Fruit fly (Drosophila melanogaster) whole organism, prepupa: ENCODE results near the gene CG13992.

ENCODE experiments used
- CG11762 ChIP-seq: fragments of 200-800 bp; sonication (Bioruptor generic); optimal IDR thresholded peaks from 3 replicates; lab custom pipeline; 2016; ENCODE audit warnings: missing biosample characterization, missing genetic modification characterization; ENCODE audit not compliant: insufficient read depth
- CG15336 ChIP-seq: fragments of 200-800 bp; sonication (Bioruptor generic); IDR thresholded peaks from 2 replicates; pipeline ENCODE4 v1.3.6; 2022; ENCODE audit warnings: missing biosample characterization, missing genetic modification characterization
- CG1621 ChIP-seq: fragments of 200-800 bp; sonication (Bioruptor generic); optimal IDR thresholded peaks from 3 replicates; lab custom pipeline; 2018; ENCODE audit warnings: missing biosample characterization, mild to moderate bottlenecking, missing genetic modification characterization
- CG32006 ChIP-seq: fragments of 200-800 bp; sonication (Bioruptor generic); optimal IDR thresholded peaks from 3 replicates; lab custom pipeline; 2017; ENCODE audit warnings: missing biosample characterization, mild to moderate bottlenecking, missing genetic modification characterization
- CG34406 ChIP-seq: fragments of 200-800 bp; sonication (Bioruptor generic); optimal IDR thresholded peaks from 3 replicates; lab custom pipeline; 2016; ENCODE audit warnings: missing biosample characterization, missing genetic modification characterization
- CG4318 ChIP-seq: fragments of 200-800 bp; sonication (Bioruptor generic); optimal IDR thresholded peaks from 3 replicates; lab custom pipeline; 2017; ENCODE audit warnings: missing biosample characterization, mild to moderate bottlenecking, missing genetic modification characterization
- CG6808 ChIP-seq: fragments of 200-800 bp; sonication (Bioruptor generic); optimal IDR thresholded peaks from 3 replicates; lab custom pipeline; 2017; ENCODE audit warnings: missing biosample characterization, missing genetic modification characterization, mild to moderate bottlenecking, moderate library complexity, missing genetic modification reagents
- CG6854 ChIP-seq: fragments of 200-800 bp; sonication (Bioruptor generic); optimal IDR thresholded peaks from 2 replicates; lab custom pipeline; 2017; ENCODE audit warnings: missing biosample characterization, mild to moderate bottlenecking, missing genetic modification characterization
- CG8319 ChIP-seq: fragments of 200-800 bp; sonication (Bioruptor generic); optimal IDR thresholded peaks from 3 replicates; lab custom pipeline; 2016; ENCODE audit warnings: missing biosample characterization, missing genetic modification characterization
- CG9139 ChIP-seq: fragments of 200-800 bp; sonication (Bioruptor generic); optimal IDR thresholded peaks from 3 replicates; lab custom pipeline; 2017; ENCODE audit warnings: missing biosample characterization, mild to moderate bottlenecking, missing genetic modification characterization
- Eip78C ChIP-seq: fragments of 200-800 bp; sonication (Bioruptor generic); peaks from one replicate; lab custom pipeline; 2016; ENCODE audit warnings: missing biosample characterization, missing genetic modification characterization
- Eip93F ChIP-seq: fragments of 200-800 bp; sonication (Bioruptor generic); optimal IDR thresholded peaks from 2 replicates; lab custom pipeline; 2016; ENCODE audit warnings: missing biosample characterization, mild to moderate bottlenecking, missing genetic modification characterization
- Hr4 ChIP-seq: fragments of 200-800 bp; sonication (Bioruptor generic); optimal IDR thresholded peaks from 3 replicates; lab custom pipeline; 2016; ENCODE audit warnings: missing biosample characterization, missing genetic modification characterization
- Lpt ChIP-seq: fragments of 200-800 bp; sonication (Bioruptor generic); optimal IDR thresholded peaks from 3 replicates; lab custom pipeline; 2016; ENCODE audit warnings: missing biosample characterization, missing genetic modification characterization
- Met ChIP-seq: fragments of 200-800 bp; sonication (Bioruptor generic); optimal IDR thresholded peaks from 3 replicates; lab custom pipeline; 2016; ENCODE audit warnings: missing biosample characterization, missing genetic modification characterization
- Smox ChIP-seq: fragments of 200-800 bp; sonication (Bioruptor generic); optimal IDR thresholded peaks from 3 replicates; lab custom pipeline; 2016; ENCODE audit warnings: missing biosample characterization, missing genetic modification characterization
- Sox102F ChIP-seq: fragments of 200-800 bp; sonication (Bioruptor generic); optimal IDR thresholded peaks from 2 replicates; lab custom pipeline; 2016; ENCODE audit warnings: missing biosample characterization, mild to moderate bottlenecking, missing genetic modification characterization
- Sox14 ChIP-seq: fragments of 200-800 bp; sonication (Bioruptor generic); optimal IDR thresholded peaks from 3 replicates; lab custom pipeline; 2016; ENCODE audit warnings: missing biosample characterization, missing genetic modification characterization
- achi ChIP-seq: fragments of 200-800 bp; sonication (Bioruptor generic); optimal IDR thresholded peaks from 3 replicates; lab custom pipeline; 2016; ENCODE audit warnings: missing biosample characterization, missing genetic modification characterization
- cyc ChIP-seq: fragments of 200-800 bp; sonication (Bioruptor generic); optimal IDR thresholded peaks from 3 replicates; lab custom pipeline; 2016; ENCODE audit warnings: missing biosample characterization, missing genetic modification characterization
- dac ChIP-seq: fragments of 200-800 bp; sonication (Bioruptor generic); optimal IDR thresholded peaks from 2 replicates; lab custom pipeline; 2017; ENCODE audit warnings: missing biosample characterization, mild to moderate bottlenecking, missing genetic modification characterization
- dsx ChIP-seq: fragments of 200-800 bp; optimal IDR thresholded peaks from 3 replicates; lab custom pipeline; 2019; ENCODE audit warnings: missing biosample characterization, mild to moderate bottlenecking, missing genetic modification characterization, moderate library complexity; ENCODE audit not compliant: poor library complexity, severe bottlenecking
- esn ChIP-seq: fragments of 200-800 bp; sonication (Bioruptor generic); optimal IDR thresholded peaks from 2 replicates; lab custom pipeline; 2016; ENCODE audit warnings: missing biosample characterization, mild to moderate bottlenecking, missing genetic modification characterization, moderate library complexity
- fd85E ChIP-seq: fragments of 200-800 bp; sonication (Bioruptor generic); optimal IDR thresholded peaks from 3 replicates; lab custom pipeline; 2016; ENCODE audit warnings: missing biosample characterization, missing genetic modification characterization
- fkh ChIP-seq: fragments of 200-800 bp; sonication (Bioruptor generic); optimal IDR thresholded peaks from 3 replicates; lab custom pipeline; 2017; ENCODE audit warnings: missing biosample characterization, mild to moderate bottlenecking, missing genetic modification characterization, moderate library complexity
- lz ChIP-seq: fragments of 200-800 bp; sonication (Bioruptor generic); optimal IDR thresholded peaks from 3 replicates; lab custom pipeline; 2016; ENCODE audit warnings: missing biosample characterization, missing genetic modification characterization
- salr ChIP-seq, 2 experiments: fragments of 200-800 bp; sonication (Bioruptor generic); optimal IDR thresholded peaks; 3 replicates each; lab custom pipeline; 2016 to 2018; ENCODE audit warnings: missing biosample characterization in 2 of 2, missing genetic modification characterization in 2 of 2, mild to moderate bottlenecking in 1 of 2
- spab ChIP-seq: fragments of 200-800 bp; sonication (Bioruptor generic); optimal IDR thresholded peaks from 2 replicates; lab custom pipeline; 2017; ENCODE audit warnings: missing biosample characterization, mild to moderate bottlenecking, missing genetic modification characterization, missing genetic modification reagents
- ss ChIP-seq, 2 experiments: fragments of 200-800 bp; sonication (Bioruptor generic); optimal IDR thresholded peaks; 2 replicates in 1 of 2; 3 replicates in 1 of 2; lab custom pipeline; 2017 to 2018; ENCODE audit warnings: mild to moderate bottlenecking in 2 of 2, missing biosample characterization in 2 of 2, missing genetic modification characterization in 2 of 2, moderate library complexity in 1 of 2
- svp ChIP-seq: fragments of 200-800 bp; sonication (Bioruptor generic); peaks from one replicate; lab custom pipeline; 2016; ENCODE audit warnings: missing biosample characterization, missing genetic modification characterization
- topi ChIP-seq: fragments of 200-800 bp; sonication (Bioruptor generic); optimal IDR thresholded peaks from 3 replicates; lab custom pipeline; 2016; ENCODE audit warnings: missing biosample characterization, missing genetic modification characterization

CG13992 gene

DNA sequence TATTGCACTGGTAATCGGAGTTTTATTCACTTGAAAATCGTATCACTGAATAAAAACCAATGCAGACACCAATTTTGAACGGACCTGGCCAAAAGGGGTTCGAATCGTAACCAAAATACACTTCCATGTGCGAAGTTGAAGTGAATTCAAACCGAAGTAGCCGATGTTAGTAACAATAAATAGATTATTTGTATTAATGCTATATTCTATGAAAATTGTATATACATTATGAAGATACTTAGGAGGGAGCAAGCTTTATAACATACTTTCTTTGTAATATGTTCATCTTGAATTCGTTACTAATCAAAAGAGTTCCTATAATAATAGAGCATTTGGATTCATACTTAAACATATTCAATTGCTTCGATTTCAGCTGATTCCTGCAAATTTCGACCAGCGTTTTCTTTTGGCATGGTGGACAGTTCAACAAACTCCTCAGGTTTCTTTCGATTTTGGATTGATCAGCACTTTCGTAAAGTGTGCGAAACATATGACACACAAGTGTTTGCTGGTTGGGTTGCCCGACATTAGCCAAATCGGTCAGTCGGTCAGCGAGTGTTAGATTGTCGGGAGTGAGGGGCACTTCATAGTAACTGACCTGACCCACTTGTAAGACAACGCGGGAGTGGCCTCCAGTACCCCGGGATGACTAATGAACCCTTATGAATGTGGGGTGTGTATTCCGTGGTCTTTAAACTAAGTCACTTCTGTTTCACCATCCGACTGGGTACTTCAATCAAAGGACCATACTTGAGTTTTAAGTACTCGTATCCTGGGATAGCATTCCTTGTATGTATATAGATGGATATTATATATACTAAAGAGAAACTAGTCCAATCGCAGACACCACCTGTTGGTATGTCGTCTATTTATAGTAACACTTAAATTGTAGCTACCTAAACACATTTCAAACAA lies at the start of gene CG13992, which contains the start of gene Ucp4C:
TSS of gene CG13992 (minus strand) at position 51 of the 915 bp plus-strand sequence.
TSS of gene Ucp4C (plus strand) at position 865 of the 915 bp plus-strand sequence.
- TF ChIP-seq spab (GFP tag; lab: Kevin White, UChicago) (no peak), fkh (GFP tag; lab: Kevin White, UChicago) (no peak), CG32006 (no peak), topi (GFP tag; lab: Kevin White, UChicago) (no peak), CG34406 (no peak), CG6808 (GFP tag; lab: Kevin White, UChicago) (no peak), achi (GFP tag; lab: Kevin White, UChicago) (no peak), dac (GFP tag; lab: Kevin White, UChicago) (no peak), Smox (GFP tag; lab: Kevin White, UChicago) (no peak), Sox14 (GFP tag; lab: Kevin White, UChicago) (no peak), cyc (no peak), Eip93F (no peak)

DNA sequence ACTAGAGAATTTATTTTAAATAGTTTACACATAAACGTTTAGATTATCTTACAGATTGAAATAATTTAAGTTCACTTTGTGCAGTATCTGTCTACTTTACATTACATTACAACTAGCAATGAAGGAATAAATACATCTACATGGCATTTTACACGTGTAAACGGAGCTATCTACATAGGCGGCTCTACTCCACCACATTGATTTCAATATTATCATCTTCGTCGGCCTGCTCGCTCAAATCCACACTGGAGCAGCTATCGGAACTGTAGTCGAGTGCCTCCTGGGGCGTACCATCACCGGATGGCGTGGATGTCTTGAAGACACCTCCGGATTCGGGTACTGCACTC lies 45.5 kb upstream of the CG13992 start:
- TF ChIP-seq lz (GFP tag; lab: Kevin White, UChicago) (no peak), CG11762 (GFP tag; lab: Kevin White, UChicago) (no peak), Smox (GFP tag; lab: Kevin White, UChicago) (no peak), spab (GFP tag; lab: Kevin White, UChicago) (no peak), Eip93F (no peak), CG6808 (GFP tag; lab: Kevin White, UChicago) (no peak), CG34406 (no peak), CG1621 (tag; lab: Kevin White, UChicago) (no peak), achi (GFP tag; lab: Kevin White, UChicago) (no peak), svp (GFP tag; lab: Kevin White, UChicago) (no peak), fd85E (GFP tag; lab: Kevin White, UChicago) (no peak), ss (GFP tag; optimal IDR thresholded peaks at IDR 0.05; lab: Kevin White, UChicago) (no peak), salr (GFP tag; optimal IDR thresholded peaks at IDR 0.05; lab: Kevin White, UChicago) (no peak), Met (no peak), Lpt (GFP tag; lab: Kevin White, UChicago) (no peak)

dm6 chr2L:6012303-6013070 lies 44.9 kb upstream of the CG13992 start, which contains the start of gene CG9098:
Gene CG9098 (minus strand): TSS chr2L:6012338.
- no peak for TF ChIP-seq salr (GFP tag; optimal IDR thresholded peaks at IDR 0.05; lab: Kevin White, UChicago)
- TF ChIP-seq, all 60 proteins: peak for 0

dm6 chr2L:6006508-6007232 lies 39.1 kb upstream of the CG13992 start, which contains the start of gene Gal:
Gene Gal (minus strand): TSS chr2L:6006827.
- TF ChIP-seq CG34406 (no peak), CG9139 (GFP tag; lab: Kevin White, UChicago) (no peak), CG15336 (GFP tag; lab: Robert Waterston, UW) (0 out of 2 replicates have a peak, but pooled peaks have one; percentile 29), svp (GFP tag; lab: Kevin White, UChicago) (peak; percentile 73), fd85E (GFP tag; lab: Kevin White, UChicago) (no peak)
- TF ChIP-seq, all 60 proteins: peak for 2

DNA sequence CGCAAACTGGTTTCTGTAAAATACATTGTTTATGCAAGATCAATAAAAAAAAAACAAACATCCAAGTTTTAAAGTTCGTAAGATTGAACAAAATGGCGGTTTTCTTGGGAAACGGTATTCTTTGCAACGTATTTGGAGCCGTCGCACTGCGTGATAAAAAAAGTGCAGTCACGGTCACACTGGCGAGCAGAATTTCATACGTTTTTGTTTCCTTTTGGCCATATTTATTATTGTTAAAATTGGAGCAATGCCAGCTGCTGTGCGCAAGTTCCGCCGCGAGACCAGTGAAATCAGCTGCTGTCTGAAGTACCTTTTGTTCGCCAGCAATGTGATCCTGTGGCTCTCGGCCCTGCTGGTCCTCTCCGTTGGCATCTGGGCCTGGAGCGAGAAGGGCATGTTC lies 32.5 kb upstream of the CG13992 start, which contains the start of gene Tsp26A:
TSS of gene Tsp26A (plus strand) at position 164 of the 400 bp plus-strand sequence.
- TF ChIP-seq CG4318 (GFP tag; lab: Kevin White, UChicago) (no peak), Hr4 (GFP tag; lab: Kevin White, UChicago) (no peak), CG8319 (GFP tag; lab: Kevin White, UChicago) (no peak), esn (GFP tag; lab: Kevin White, UChicago) (peak; percentile 9), Smox (GFP tag; lab: Kevin White, UChicago) (no peak), dsx (GFP tag; lab: Kevin White, UChicago) (no peak), Sox102F (GFP tag; lab: Kevin White, UChicago) (no peak), Eip78C (GFP tag; lab: Kevin White, UChicago) (peak; percentile 41), cyc (no peak), CG6854 (GFP tag; lab: Kevin White, UChicago) (no peak)
